Fruit fly (Drosophila melanogaster): Measurements from ENCODE around the gene Hus1-like.

Gene Hus1-like

DNA sequence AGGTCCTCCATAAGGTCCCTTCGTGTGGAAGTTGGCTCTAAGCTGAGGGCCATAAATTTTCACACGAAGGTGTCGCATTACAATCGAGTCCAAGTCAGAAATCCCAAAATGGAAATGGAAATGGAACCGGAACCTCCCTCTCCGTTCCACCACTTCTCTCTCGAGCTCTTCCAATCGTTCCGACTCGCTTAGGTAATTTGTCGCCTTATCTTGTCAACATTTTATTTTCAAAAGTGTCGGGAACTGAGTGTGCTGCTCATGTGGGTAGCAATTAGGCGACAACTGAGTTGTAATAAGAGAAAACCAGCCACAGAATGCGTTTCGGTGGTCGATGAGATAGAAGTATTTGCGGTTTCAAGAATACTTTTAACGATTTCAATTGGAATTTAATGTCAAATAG lies 28.9 kb upstream of the Hus1-like start (continued):
- TF ChIP-seq pfk (GFP tag; optimal IDR thresholded peaks at IDR 0.05): peak; percentile 62
- TF ChIP-seq pan (optimal IDR thresholded peaks at IDR 0.05): no peak
- TF ChIP-seq pan (GFP tag; optimal IDR thresholded peaks at IDR 0.05 in 1 of 2, IDR thresholded peaks at IDR 0.05 in 1 of 2): no peak
- TF ChIP-seq twi (tag; optimal IDR thresholded peaks at IDR 0.05): peak; percentile 44
- no peak for TF ChIP-seq CG8281 (tag; optimal IDR thresholded peaks at IDR 0.05)
- 0 out of 3 replicates have a peak, but pooled peaks have one; percentile 19 for TF ChIP-seq CG2199 (GFP tag; IDR thresholded peaks at IDR 0.05)
- peak; percentile 19 for TF ChIP-seq CG15479 (GFP tag; optimal IDR thresholded peaks at IDR 0.05)
- no peak for TF ChIP-seq Hr51 (GFP tag; optimal IDR thresholded peaks at IDR 0.05)
- peak; percentile 46 for TF ChIP-seq gcm (GFP tag; optimal IDR thresholded peaks at IDR 0.05)
- peak; percentile 4 for TF ChIP-seq zen (tag; optimal IDR thresholded peaks at IDR 0.05)

DNA sequence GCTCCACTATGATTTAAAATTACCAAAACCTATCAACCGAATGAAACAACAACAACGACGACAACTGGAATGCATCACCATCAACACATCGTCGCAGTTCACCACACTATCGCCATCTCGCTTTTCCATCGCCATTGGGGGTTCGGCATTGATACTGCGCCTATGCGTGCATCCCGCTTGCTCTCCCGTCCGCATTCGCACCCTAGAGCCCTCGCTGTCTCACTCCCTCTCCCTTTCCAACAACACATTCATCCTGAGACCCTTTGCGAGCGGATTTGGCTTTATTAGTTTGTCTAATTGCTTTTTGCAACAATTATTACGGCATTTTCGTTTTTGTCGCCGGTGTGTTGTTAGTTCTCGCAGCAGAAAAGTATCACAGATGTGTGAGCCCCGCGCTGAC lies 23.4 kb upstream of the Hus1-like start:
- TF ChIP-seq CG9797 (GFP tag; optimal IDR thresholded peaks at IDR 0.05) (no peak), Meics (GFP tag; optimal IDR thresholded peaks at IDR 0.05) (no peak), CG10267 (tag; optimal IDR thresholded peaks at IDR 0.05) (no peak), knrl (GFP tag; IDR thresholded peaks at IDR 0.05; ENCODE audit: partially characterized antibody) (no peak; the same call in 2 of the 3 replicates), CoRest (tag; optimal IDR thresholded peaks at IDR 0.05) (peak; percentile 67), CG17912 (GFP tag; optimal IDR thresholded peaks at IDR 0.05) (no peak), CG16815 (GFP tag; optimal IDR thresholded peaks at IDR 0.05) (no peak), CG1832 (GFP tag; optimal IDR thresholded peaks at IDR 0.05) (peak; percentile 98), so (GFP tag; IDR thresholded peaks at IDR 0.05) (no peak), CG17186 (GFP tag; optimal IDR thresholded peaks at IDR 0.05) (no peak), Mad (GFP tag; optimal IDR thresholded peaks at IDR 0.05) (no peak), tll (GFP tag; optimal IDR thresholded peaks at IDR 0.05) (peak; percentile 37 to 66), slbo (GFP tag; IDR thresholded peaks at IDR 0.05) (no peak), zen (tag; optimal IDR thresholded peaks at IDR 0.05) (peak; percentile 91), en (GFP tag; optimal IDR thresholded peaks at IDR 0.05) (no peak), CG8478 (optimal IDR thresholded peaks at IDR 0.05) (peak; percentile 98), chif (GFP tag; optimal IDR thresholded peaks at IDR 0.05) (peak in 1 of 2 experiments; percentile 42), CG9215 (GFP tag; IDR thresholded peaks at IDR 0.05) (no peak), seq (GFP tag; IDR thresholded peaks at IDR 0.05) (0 out of 2 replicates have a peak, but pooled peaks have one; percentile 20), rib (GFP tag; IDR thresholded peaks at IDR 0.05) (peak; percentile 39; the same call in 1 of the 2 replicates), ind (GFP tag; optimal IDR thresholded peaks at IDR 0.05) (no peak), CG15269 (tag; optimal IDR thresholded peaks at IDR 0.05) (no peak), CG13624 (GFP tag; optimal IDR thresholded peaks at IDR 0.05) (no peak), CG13287 (GFP tag; IDR thresholded peaks at IDR 0.05; ENCODE audit: partially characterized antibody) (no peak; the same call in 1 of the 2 replicates), CG5245 (GFP tag; optimal IDR thresholded peaks at IDR 0.05) (no peak), NK7.1 (GFP tag; optimal IDR thresholded peaks at IDR 0.05) (no peak), Optix (GFP tag; IDR thresholded peaks at IDR 0.05) (no peak; the same call in 2 of the 3 replicates), Sin3A (optimal IDR thresholded peaks at IDR 0.05) (no peak), Vsx1 (GFP tag; optimal IDR thresholded peaks at IDR 0.05) (no peak), vnd (GFP tag; IDR thresholded peaks at IDR 0.05; ENCODE audit: partially characterized antibody) (no peak), cad (GFP tag; optimal IDR thresholded peaks at IDR 0.05) (peak; percentile 48), CG4617 (GFP tag; optimal IDR thresholded peaks at IDR 0.05; ENCODE audit: borderline replicate concordance) (no peak), Jarid2 (GFP tag; optimal IDR thresholded peaks at IDR 0.05) (peak; percentile 89), ato (GFP tag; IDR thresholded peaks at IDR 0.05; ENCODE audit: partially characterized antibody) (peak; percentile 51; the same call in 1 of the 2 replicates), Dbx (GFP tag; IDR thresholded peaks at IDR 0.05) (no peak), mld (GFP tag; IDR thresholded peaks at IDR 0.05; ENCODE audit: partially characterized antibody) (0 out of 3 replicates have a peak, but pooled peaks have one; percentile 10), oc (tag; optimal IDR thresholded peaks at IDR 0.05) (peak; percentile 64), Nf-YC (tag; optimal IDR thresholded peaks at IDR 0.05) (peak; percentile 99), CG3995 (GFP tag; optimal IDR thresholded peaks at IDR 0.05) (no peak), z (GFP tag; IDR thresholded peaks at IDR 0.05) (no peak)
